Worm (Caenorhabditis elegans) whole organism, L4 larva: ENCODE data around the gene F47B8.3.
A peak's percentile ranks its signal among the peaks of the same experiment; 100 is the strongest.

Experiments used
- D1046.2 ChIP-seq: fragments of 200-800 bp; sonication (Bioruptor generic); IDR thresholded peaks from 2 replicates; pipeline ENCODE4 v1.3.6; 2022; ENCODE audit warnings: missing genetic modification characterization, missing compliant biosample characterization
- T26A8.4 ChIP-seq: fragments of 200-800 bp; sonication (Bioruptor generic); IDR thresholded peaks from 2 replicates; pipeline ENCODE4 v1.3.6; 2022; ENCODE audit warnings: missing genetic modification characterization, missing compliant biosample characterization
- Y5F2A.4 ChIP-seq: fragments of 200-800 bp; sonication (Bioruptor generic); optimal IDR thresholded peaks from 2 replicates; lab custom pipeline; 2018; ENCODE audit warnings: mild to moderate bottlenecking, missing genetic modification characterization, missing compliant biosample characterization
- aha-1 ChIP-seq: fragments of 150-350 bp; peaks from one replicate; lab custom pipeline; 2014; ENCODE audit warnings: missing biosample characterization, missing genetic modification characterization
- attf-4 ChIP-seq: sonication (generic microtip); optimal IDR thresholded peaks from 3 replicates; lab custom pipeline; 2017; ENCODE audit warnings: missing biosample characterization, missing genetic modification characterization
- ceh-20 ChIP-seq: fragments of 200-800 bp; sonication (Bioruptor generic); IDR thresholded peaks from 2 replicates; pipeline ENCODE4 v1.3.6; 2022; ENCODE audit warnings: missing genetic modification reagents, missing genetic modification characterization, missing compliant biosample characterization
- daf-19 ChIP-seq: fragments of 200-800 bp; sonication (Bioruptor generic); conservative IDR thresholded peaks from 2 replicates; pipeline ENCODE4 v1.3.6; 2022; ENCODE audit warnings: missing genetic modification characterization, missing compliant biosample characterization
- dmd-6 ChIP-seq: fragments of 200-800 bp; sonication (Bioruptor generic); IDR thresholded peaks from 2 replicates; pipeline ENCODE4 v1.3.6; 2022; ENCODE audit warnings: missing genetic modification reagents, missing genetic modification characterization, missing compliant biosample characterization
- dpl-1 ChIP-seq: fragments of 150-350 bp; optimal IDR thresholded peaks from 2 replicates; lab custom pipeline; 2014; ENCODE audit warnings: missing biosample characterization, missing genetic modification reagents, missing genetic modification characterization
- duxl-1 ChIP-seq: sonication (generic microtip); optimal IDR thresholded peaks from 2 replicates; lab custom pipeline; 2016; ENCODE audit warnings: mild to moderate bottlenecking, missing genetic modification characterization, moderate library complexity, missing compliant biosample characterization; ENCODE audit not compliant: poor library complexity
- dve-1 ChIP-seq: sonication (generic microtip); optimal IDR thresholded peaks from 2 replicates; lab custom pipeline; 2017; ENCODE audit warnings: antibody characterized with exemption, mild to moderate bottlenecking, missing genetic modification characterization, missing compliant biosample characterization; ENCODE audit not compliant: insufficient read depth
- hlh-11 ChIP-seq: fragments of 200-800 bp; sonication (Bioruptor generic); optimal IDR thresholded peaks from 2 replicates; lab custom pipeline; 2018; ENCODE audit warnings: mild to moderate bottlenecking, missing genetic modification characterization, missing compliant biosample characterization
- hlh-30 ChIP-seq: sonication (generic microtip); optimal IDR thresholded peaks from 2 replicates; lab custom pipeline; 2017; ENCODE audit warnings: antibody characterized with exemption, mild to moderate bottlenecking, missing genetic modification characterization, missing compliant biosample characterization; ENCODE audit not compliant: insufficient read depth
- hmg-1.1 ChIP-seq: fragments of 200-800 bp; sonication (Bioruptor generic); IDR thresholded peaks from 2 replicates; pipeline ENCODE4 v1.3.6; 2022; ENCODE audit warnings: missing genetic modification reagents, missing genetic modification characterization, missing compliant biosample characterization
- lin-13 ChIP-seq: fragments of 150-350 bp; optimal IDR thresholded peaks from 2 replicates; lab custom pipeline; 2014; ENCODE audit warnings: missing biosample characterization, missing genetic modification reagents, missing genetic modification characterization
- lin-38 ChIP-seq: fragments of 200-800 bp; sonication (Bioruptor generic); IDR thresholded peaks from 2 replicates; pipeline ENCODE4 v1.3.6; 2022; ENCODE audit warnings: missing genetic modification reagents, missing genetic modification characterization, missing compliant biosample characterization
- lir-3 ChIP-seq: sonication (generic microtip); optimal IDR thresholded peaks from 2 replicates; lab custom pipeline; 2016; ENCODE audit warnings: mild to moderate bottlenecking, missing genetic modification characterization, missing compliant biosample characterization
- lsy-2 ChIP-seq, 2 experiments: fragments of 150-350 bp in 1 of 2; sonication (generic microtip) in 1 of 2; optimal IDR thresholded peaks; 2 replicates each; lab custom pipeline; 2014 to 2017; ENCODE audit warnings: missing biosample characterization in 2 of 2, missing genetic modification characterization in 2 of 2
- madf-9 ChIP-seq: fragments of 200-800 bp; sonication (Bioruptor generic); conservative IDR thresholded peaks from 2 replicates; pipeline ENCODE4 v1.3.6; 2022; ENCODE audit warnings: missing genetic modification reagents, missing genetic modification characterization, missing compliant biosample characterization
- mep-1 ChIP-seq: fragments of 150-350 bp; sonication (generic microtip); optimal IDR thresholded peaks from 3 replicates; lab custom pipeline; 2014; ENCODE audit warnings: missing biosample characterization, missing genetic modification characterization
- mes-2 ChIP-seq: sonication (generic microtip); optimal IDR thresholded peaks from 2 replicates; lab custom pipeline; 2016; ENCODE audit warnings: missing genotype, mild to moderate bottlenecking, missing genetic modification characterization, missing compliant biosample characterization; ENCODE audit not compliant: poor library complexity, severe bottlenecking
- mxl-3 ChIP-seq: fragments of 200-800 bp; sonication (Bioruptor generic); optimal IDR thresholded peaks from 2 replicates; lab custom pipeline; 2018; ENCODE audit warnings: mild to moderate bottlenecking, missing genetic modification characterization, missing compliant biosample characterization
- nhr-10 ChIP-seq: fragments of 150-350 bp; optimal IDR thresholded peaks from 2 replicates; lab custom pipeline; 2014; ENCODE audit warnings: missing biosample characterization, missing genetic modification characterization
- nhr-102 ChIP-seq: sonication (generic microtip); optimal IDR thresholded peaks from 2 replicates; lab custom pipeline; 2016; ENCODE audit warnings: mild to moderate bottlenecking, missing genetic modification characterization, moderate library complexity, missing compliant biosample characterization
- nhr-111 ChIP-seq: fragments of 200-800 bp; sonication (Bioruptor generic); optimal IDR thresholded peaks from 2 replicates; lab custom pipeline; 2018; ENCODE audit warnings: mild to moderate bottlenecking, missing genetic modification characterization, missing compliant biosample characterization
- nhr-237 ChIP-seq: sonication (generic microtip); optimal IDR thresholded peaks from 2 replicates; lab custom pipeline; 2017; ENCODE audit warnings: missing biosample characterization, missing genetic modification characterization
- nhr-25 ChIP-seq: sonication (generic microtip); optimal IDR thresholded peaks from 2 replicates; lab custom pipeline; 2017; ENCODE audit warnings: missing genetic modification characterization, mild to moderate bottlenecking, missing compliant biosample characterization, antibody characterized with exemption, moderate library complexity, borderline replicate concordance; ENCODE audit not compliant: insufficient read depth
- nhr-28 ChIP-seq: fragments of 150-350 bp; optimal IDR thresholded peaks from 2 replicates; lab custom pipeline; 2014; ENCODE audit warnings: missing biosample characterization, missing genetic modification characterization
- nhr-48 ChIP-seq: sonication (generic microtip); optimal IDR thresholded peaks from 2 replicates; lab custom pipeline; 2016; ENCODE audit warnings: mild to moderate bottlenecking, missing genetic modification characterization, missing compliant biosample characterization
- nhr-6 ChIP-seq: fragments of 150-350 bp; optimal IDR thresholded peaks from 2 replicates; lab custom pipeline; 2014; ENCODE audit warnings: missing biosample characterization, missing genetic modification characterization
- pha-4 ChIP-seq, 2 experiments: fragments of 150-350 bp in 1 of 2; fragments of 200-800 bp in 1 of 2; sonication (Bioruptor generic) in 1 of 2; IDR thresholded peaks in 1 of 2; optimal IDR thresholded peaks in 1 of 2; 2 replicates each; pipeline versions ENCODE4 v1.3.6 to Lab custom; 2014 to 2022; ENCODE audit warnings: missing genetic modification characterization in 2 of 2, missing genetic modification reagents in 2 of 2, missing biosample characterization in 1 of 2, missing compliant biosample characterization in 1 of 2
- php-3 ChIP-seq: fragments of 200-800 bp; sonication (Bioruptor generic); IDR thresholded peaks from 2 replicates; pipeline ENCODE4 v1.3.6; 2022; ENCODE audit warnings: missing genetic modification reagents, missing genetic modification characterization, missing compliant biosample characterization
- rbr-2 ChIP-seq: sonication (generic microtip); optimal IDR thresholded peaks from 2 replicates; lab custom pipeline; 2016; ENCODE audit warnings: missing genotype, missing genetic modification characterization, missing compliant biosample characterization
- saeg-2 ChIP-seq: fragments of 200-800 bp; sonication (Bioruptor generic); IDR thresholded peaks from 2 replicates; pipeline ENCODE4 v1.3.6; 2022; ENCODE audit warnings: missing genetic modification reagents, missing genetic modification characterization, missing compliant biosample characterization
- set-16 ChIP-seq: fragments of 200-800 bp; sonication (Bioruptor generic); IDR thresholded peaks from 2 replicates; pipeline ENCODE4 v1.3.6; 2022; ENCODE audit warnings: missing genetic modification reagents, missing genetic modification characterization, missing compliant biosample characterization
- skn-1 ChIP-seq: fragments of 150-350 bp; optimal IDR thresholded peaks from 2 replicates; lab custom pipeline; 2014; ENCODE audit warnings: missing biosample characterization, missing genetic modification characterization
- unc-130 ChIP-seq: sonication (generic microtip); optimal IDR thresholded peaks from 2 replicates; lab custom pipeline; 2016; ENCODE audit warnings: missing genetic modification reagents, missing genetic modification characterization, missing compliant biosample characterization
- unc-62 ChIP-seq, 3 experiments: fragments of 150-350 bp in 1 of 3; sonication (generic microtip); optimal IDR thresholded peaks in 2 of 3; peaks in 1 of 3; 1 replicate in 1 of 3; 2 replicates in 2 of 3; lab custom pipeline; 2014 to 2017; ENCODE audit warnings: missing biosample characterization in 3 of 3, missing genetic modification characterization in 3 of 3, missing genetic modification reagents in 3 of 3, missing genotype in 1 of 3
- zfp-3 ChIP-seq: fragments of 200-800 bp; sonication (Bioruptor generic); conservative IDR thresholded peaks from 2 replicates; pipeline ENCODE4 v1.3.6; 2022; ENCODE audit warnings: missing genetic modification reagents, missing genetic modification characterization, missing compliant biosample characterization
- ztf-11 ChIP-seq: fragments of 150-350 bp; optimal IDR thresholded peaks from 2 replicates; lab custom pipeline; 2014; ENCODE audit warnings: missing biosample characterization, missing genetic modification characterization

The F47B8.3 gene

ce11 chrV:14364586-14365248, 41.9 kb upstream of the F47B8.3 start:
- TF ChIP-seq nhr-48 (peak; percentile 38), dmd-6 (GFP tag; lab: Robert Waterston, UW) (peak; percentile 23), T26A8.4 (GFP tag; lab: Robert Waterston, UW) (peak; percentile 25; the same call in 1 of the 2 replicates), nhr-25 (tag; lab: Kevin White, UChicago) (peak; percentile 96), nhr-6 (tag; lab: Kevin White, UChicago) (peak; percentile 57), zfp-3 (GFP tag; lab: Robert Waterston, UW) (0 out of 2 replicates have a peak, but pooled peaks have one; percentile 8), D1046.2 (GFP tag; lab: Robert Waterston, UW) (no peak), duxl-1 (peak; percentile 9), dve-1 (tag; lab: Kevin White, UChicago) (peak; percentile 7), mxl-3 (GFP tag; lab: Kevin White, UChicago) (peak; percentile 52), lin-13 (GFP tag; lab: Kevin White, UChicago) (no peak), pha-4 (GFP tag; IDR thresholded peaks at IDR 0.05; lab: Robert Waterston, UW) (peak; percentile 44; the same call in 1 of the 2 replicates), pha-4 (tag; optimal IDR thresholded peaks at IDR 0.05; lab: Kevin White, UChicago) (no peak), hlh-30 (tag; lab: Kevin White, UChicago) (peak; percentile 17), nhr-111 (GFP tag; lab: Kevin White, UChicago) (peak; percentile 22), unc-130 (no peak), daf-19 (GFP tag; lab: Robert Waterston, UW) (peak; percentile 68; the same call in 1 of the 2 replicates), skn-1 (no peak), mep-1 (tag; lab: Kevin White, UChicago) (peak; percentile 52), nhr-237 (no peak), nhr-102 (tag; lab: Kevin White, UChicago) (no peak), nhr-28 (tag; lab: Kevin White, UChicago) (peak; percentile 26), Y5F2A.4 (GFP tag; lab: Kevin White, UChicago) (no peak), rbr-2 (tag; lab: Kevin White, UChicago) (peak; percentile 26), lir-3 (no peak), unc-62 (GFP tag; optimal IDR thresholded peaks at IDR 0.05 in 1 of 2; lab: Kevin White, UChicago) (peak in 1 of 2 experiments; percentile 44), unc-62 (tag; optimal IDR thresholded peaks at IDR 0.05; lab: Kevin White, UChicago) (no peak), madf-9 (GFP tag; lab: Robert Waterston, UW) (no peak), saeg-2 (GFP tag; lab: Robert Waterston, UW) (no peak), aha-1 (tag; lab: Kevin White, UChicago) (peak; percentile 98), ztf-11 (tag; lab: Kevin White, UChicago) (no peak), attf-4 (tag; lab: Kevin White, UChicago) (no peak), ceh-20 (0 out of 2 replicates have a peak, but pooled peaks have one; percentile 30), mes-2 (tag; lab: Kevin White, UChicago) (peak; percentile 38), nhr-10 (tag; lab: Kevin White, UChicago) (no peak), lsy-2 (tag; optimal IDR thresholded peaks at IDR 0.05; lab: Kevin White, UChicago) (peak; percentile 51 to 88), dpl-1 (no peak), php-3 (no peak), hmg-1.1 (GFP tag; lab: Robert Waterston, UW) (peak; percentile 62), set-16 (peak; percentile 38; the same call in 1 of the 2 replicates), hlh-11 (tag; lab: Kevin White, UChicago) (peak; percentile 58), lin-38 (peak; percentile 30)
